Fruit fly (Drosophila melanogaster): Measurements from ENCODE around the gene eIF3f1.

Gene eIF3f1

dm6 chr3R:4664947-4665346 lies 49.0 kb downstream of the eIF3f1 start (continued):
- TF ChIP-seq CG31224 (GFP tag; IDR thresholded peaks at IDR 0.05) (peak; percentile 41; the same call in 1 of the 2 replicates), Rfx (GFP tag; IDR thresholded peaks at IDR 0.05) (peak; percentile 66; the same call in 1 of the 2 replicates), Mad (GFP tag; optimal IDR thresholded peaks at IDR 0.05) (no peak), Poxn (GFP tag; IDR thresholded peaks at IDR 0.05) (no peak), CG11723 (GFP tag; optimal IDR thresholded peaks at IDR 0.05) (no peak), Mrtf (GFP tag; IDR thresholded peaks at IDR 0.05) (no peak), exex (tag; optimal IDR thresholded peaks at IDR 0.05) (peak; percentile 75), CG11093 (GFP tag; IDR thresholded peaks at IDR 0.05) (peak; percentile 71; the same call in 1 of the 3 replicates), inv (GFP tag; IDR thresholded peaks at IDR 0.05; ENCODE audit: partially characterized antibody) (no peak), Ets65A (GFP tag) (no peak), CG3065 (GFP tag; optimal IDR thresholded peaks at IDR 0.05) (no peak), cato (GFP tag; optimal IDR thresholded peaks at IDR 0.05; ENCODE audit: borderline replicate concordance) (peak; percentile 39), pzg (GFP tag; optimal IDR thresholded peaks at IDR 0.05) (no peak), CG13624 (GFP tag; optimal IDR thresholded peaks at IDR 0.05) (no peak), Atf6 (GFP tag; IDR thresholded peaks at IDR 0.05) (no peak), ind (GFP tag; optimal IDR thresholded peaks at IDR 0.05) (peak; percentile 29), zfh1 (GFP tag; IDR thresholded peaks at IDR 0.05) (peak; percentile 91), Adf1 (GFP tag; IDR thresholded peaks at IDR 0.05) (no peak), gt (GFP tag; IDR thresholded peaks at IDR 0.05) (peak; percentile 33; the same call in 1 of the 2 replicates), CG18262 (tag; optimal IDR thresholded peaks at IDR 0.05) (peak; percentile 91), CG10979 (tag; optimal IDR thresholded peaks at IDR 0.05) (peak; percentile 82), CG5953 (GFP tag; IDR thresholded peaks at IDR 0.05) (peak; percentile 44; the same call in 1 of the 2 replicates), CG9932 (GFP tag; IDR thresholded peaks at IDR 0.05) (no peak), gce (GFP tag; IDR thresholded peaks at IDR 0.05) (peak; percentile 86), CG13894 (tag; optimal IDR thresholded peaks at IDR 0.05) (no peak), CG1832 (GFP tag; optimal IDR thresholded peaks at IDR 0.05) (no peak), CG18619 (GFP tag; optimal IDR thresholded peaks at IDR 0.05) (peak; percentile 2), CG2202 (tag; optimal IDR thresholded peaks at IDR 0.05) (peak; percentile 71), Optix (GFP tag; IDR thresholded peaks at IDR 0.05) (no peak), CG10209 (GFP tag; optimal IDR thresholded peaks at IDR 0.05) (peak; percentile 40), D (optimal IDR thresholded peaks at IDR 0.05) (no peak), D (GFP tag; optimal IDR thresholded peaks at IDR 0.05) (peak; percentile 91), CG6254 (GFP tag; optimal IDR thresholded peaks at IDR 0.05) (peak; percentile 92), wek (GFP tag; optimal IDR thresholded peaks at IDR 0.05) (peak; percentile 88), CG8281 (tag; optimal IDR thresholded peaks at IDR 0.05) (peak; percentile 71), Awh (GFP tag; IDR thresholded peaks at IDR 0.05) (peak; percentile 94), gsb-n (tag; optimal IDR thresholded peaks at IDR 0.05) (peak; percentile 87), CG34376 (GFP tag; optimal IDR thresholded peaks at IDR 0.05) (peak; percentile 48), croc (GFP tag; conservative IDR thresholded peaks at IDR 0.05) (peak; percentile 54; the same call in 2 of the 3 replicates), Ssrp (tag; optimal IDR thresholded peaks at IDR 0.05) (no peak), CG10654 (GFP tag; optimal IDR thresholded peaks at IDR 0.05) (peak; percentile 91), nmo (GFP tag; optimal IDR thresholded peaks at IDR 0.05) (no peak), CG7928 (GFP tag; optimal IDR thresholded peaks at IDR 0.05) (peak; percentile 50), CG14050 (GFP tag; IDR thresholded peaks at IDR 0.05) (no peak), CG8089 (GFP tag; optimal IDR thresholded peaks at IDR 0.05) (peak; percentile 16), grn (GFP tag; optimal IDR thresholded peaks at IDR 0.05) (peak; percentile 89), amos (GFP tag; IDR thresholded peaks at IDR 0.05; ENCODE audit: partially characterized antibody) (no peak), CG13123 (GFP tag; optimal IDR thresholded peaks at IDR 0.05) (no peak), lilli (GFP tag; optimal IDR thresholded peaks at IDR 0.05) (no peak), Ravus (GFP tag; IDR thresholded peaks at IDR 0.05) (no peak), CG31365 (tag; optimal IDR thresholded peaks at IDR 0.05) (peak; percentile 74), vvl (GFP tag; IDR thresholded peaks at IDR 0.05) (peak; percentile 72)

Data from whole organism, embryonic.